Fruit fly (Drosophila melanogaster): ENCODE results near the gene scf.
A peak's percentile ranks its signal among the peaks of the same experiment; 100 is the strongest.

scf gene

DNA sequence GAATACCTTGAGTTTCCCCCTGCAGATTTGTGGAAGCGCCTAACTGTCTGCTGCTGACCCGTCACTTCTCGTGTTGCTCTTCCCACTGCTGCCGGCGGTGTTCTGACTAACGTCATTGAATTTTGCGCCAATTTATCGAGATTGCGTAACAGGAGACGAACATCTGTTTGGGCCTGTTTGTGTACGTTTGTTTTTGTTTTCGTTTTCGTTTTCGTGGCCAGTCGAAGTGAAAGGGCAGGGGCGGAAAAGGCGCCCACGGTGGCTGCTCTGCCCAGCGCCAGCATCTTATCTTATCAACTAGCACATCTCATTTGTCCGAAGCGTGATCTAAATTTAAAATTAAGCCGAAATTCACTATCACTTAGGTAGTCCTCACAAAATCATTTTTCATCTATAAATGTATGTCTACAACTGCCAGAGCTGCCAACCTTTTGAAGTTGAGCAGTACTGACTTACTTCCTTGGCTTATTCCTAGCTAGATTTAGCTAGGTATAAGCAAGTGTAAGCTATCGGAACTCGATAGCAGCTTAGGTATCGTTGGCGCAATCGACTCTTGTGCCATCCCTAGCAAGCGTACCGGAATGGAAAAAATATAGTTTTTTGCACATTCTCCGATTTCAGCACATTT lies 8.6 kb downstream of the scf start, which contains the start of the genes Ctr9 and Nt5a (continued):
- TF ChIP-seq CG9932 (GFP tag; IDR thresholded peaks at IDR 0.05) = peak; percentile 88
- no peak for TF ChIP-seq bigmax (GFP tag; optimal IDR thresholded peaks at IDR 0.05)
- TF ChIP-seq CG7786 (GFP tag; optimal IDR thresholded peaks at IDR 0.05) = peak; percentile 52
- peak; percentile 84 for TF ChIP-seq CG2120 (GFP tag; optimal IDR thresholded peaks at IDR 0.05)
- TF ChIP-seq CG8944 (GFP tag; optimal IDR thresholded peaks at IDR 0.05) = peak; percentile 15
- 0 out of 4 replicates have a peak, but pooled peaks have one; percentile 57 for TF ChIP-seq chinmo (GFP tag; IDR thresholded peaks at IDR 0.05; ENCODE audit: partially characterized antibody)
- peak; percentile 81 for TF ChIP-seq CG34224 (GFP tag; IDR thresholded peaks at IDR 0.05; ENCODE audit: partially characterized antibody)
- TF ChIP-seq CG11085 (GFP tag; IDR thresholded peaks at IDR 0.05) = no peak
- no peak for TF ChIP-seq ttk (GFP tag; IDR thresholded peaks at IDR 0.05)
- no peak for TF ChIP-seq sc (optimal IDR thresholded peaks at IDR 0.05)
- TF ChIP-seq sc (GFP tag; optimal IDR thresholded peaks at IDR 0.05) = no peak
- TF ChIP-seq mam (GFP tag; optimal IDR thresholded peaks at IDR 0.05) = peak; percentile 81
- TF ChIP-seq Pdp1 (GFP tag; optimal IDR thresholded peaks at IDR 0.05) = peak; percentile 53 to 100
- no peak for TF ChIP-seq pfk (GFP tag; optimal IDR thresholded peaks at IDR 0.05)
- peak; percentile 94 for TF ChIP-seq pzg (GFP tag; optimal IDR thresholded peaks at IDR 0.05)
- TF ChIP-seq CG9876 (GFP tag; optimal IDR thresholded peaks at IDR 0.05) = peak; percentile 44
- TF ChIP-seq CG18764 (GFP tag; optimal IDR thresholded peaks at IDR 0.05) = no peak
- peak; percentile 67; the same call in 1 of the 2 replicates for TF ChIP-seq CG11247 (GFP tag; IDR thresholded peaks at IDR 0.05)
- TF ChIP-seq her (GFP tag; optimal IDR thresholded peaks at IDR 0.05) = peak; percentile 74
- TF ChIP-seq CG2199 (GFP tag; IDR thresholded peaks at IDR 0.05) = no peak
- no peak for TF ChIP-seq Oli (tag; optimal IDR thresholded peaks at IDR 0.05)
- no peak for TF ChIP-seq CG4404 (GFP tag; IDR thresholded peaks at IDR 0.05)
- TF ChIP-seq CG16779 (GFP tag; IDR thresholded peaks at IDR 0.05) = no peak
- peak; percentile 71 for TF ChIP-seq vfl (GFP tag; optimal IDR thresholded peaks at IDR 0.05)
- TF ChIP-seq kay (GFP tag; optimal IDR thresholded peaks at IDR 0.05) = peak; percentile 36
- TF ChIP-seq h (optimal IDR thresholded peaks at IDR 0.05) = no peak
- TF ChIP-seq CG10147 (GFP tag; optimal IDR thresholded peaks at IDR 0.05) = no peak
- TF ChIP-seq CG1832 (GFP tag; optimal IDR thresholded peaks at IDR 0.05) = no peak
- peak; percentile 40; the same call in 2 of the 3 replicates for TF ChIP-seq dysf (GFP tag; IDR thresholded peaks at IDR 0.05)
- TF ChIP-seq CG1603 (tag; optimal IDR thresholded peaks at IDR 0.05) = peak; percentile 85
- no peak for TF ChIP-seq wor (GFP tag; IDR thresholded peaks at IDR 0.05)
- TF ChIP-seq CG31441 (GFP tag; IDR thresholded peaks at IDR 0.05) = no peak
- no peak for TF ChIP-seq CG7839 (tag; optimal IDR thresholded peaks at IDR 0.05)
- peak; percentile 56 for TF ChIP-seq CHES-1-like (GFP tag; optimal IDR thresholded peaks at IDR 0.05)
- no peak for TF ChIP-seq otp (GFP tag; IDR thresholded peaks at IDR 0.05)
- no peak for TF ChIP-seq salm (tag; optimal IDR thresholded peaks at IDR 0.05)
- peak; percentile 56 for TF ChIP-seq jumu (GFP tag; optimal IDR thresholded peaks at IDR 0.05)
- TF ChIP-seq cad (GFP tag; optimal IDR thresholded peaks at IDR 0.05) = no peak
- TF ChIP-seq CG5953 (GFP tag; IDR thresholded peaks at IDR 0.05) = no peak
- peak; percentile 10; the same call in 1 of the 3 replicates for TF ChIP-seq mld (GFP tag; IDR thresholded peaks at IDR 0.05; ENCODE audit: partially characterized antibody)
- TF ChIP-seq CG6175 (GFP tag; IDR thresholded peaks at IDR 0.05) = no peak
- no peak for TF ChIP-seq chm (GFP tag; IDR thresholded peaks at IDR 0.05)
- no peak for TF ChIP-seq Mrtf (GFP tag; IDR thresholded peaks at IDR 0.05)
- no peak for TF ChIP-seq D19B (GFP tag; optimal IDR thresholded peaks at IDR 0.05)
- TF ChIP-seq CG10979 (tag; optimal IDR thresholded peaks at IDR 0.05) = peak; percentile 13
- no peak for TF ChIP-seq CG15011 (GFP tag; optimal IDR thresholded peaks at IDR 0.05)
- peak; percentile 85 for TF ChIP-seq row (GFP tag; IDR thresholded peaks at IDR 0.05)
- TF ChIP-seq Spps (tag; optimal IDR thresholded peaks at IDR 0.05) = no peak
- TF ChIP-seq CG11456 (GFP tag; IDR thresholded peaks at IDR 0.05) = peak; percentile 81
- no peak for TF ChIP-seq hth (optimal IDR thresholded peaks at IDR 0.05)
- peak; percentile 48 for TF ChIP-seq chn (GFP tag; optimal IDR thresholded peaks at IDR 0.05)
- no peak for TF ChIP-seq CG1602 (GFP tag; optimal IDR thresholded peaks at IDR 0.05)
